Fruit fly (Drosophila melanogaster): ENCODE results near the gene CG6216.

- TF ChIP-seq Hr39 (GFP tag; optimal IDR thresholded peaks at IDR 0.05), result no peak
- no peak for TF ChIP-seq CG6163 (GFP tag; IDR thresholded peaks at IDR 0.05)
- no peak for TF ChIP-seq Eip93F (GFP tag; optimal IDR thresholded peaks at IDR 0.05)
- TF ChIP-seq Gug (GFP tag; IDR thresholded peaks at IDR 0.05), result no peak
Measured at dm6 chr3L:11130535-11130934, 20.1 kb downstream of the CG6216 start, which contains the start of gene nol.

All from whole organism, prepupa.